Worm (Caenorhabditis elegans) whole organism, L4 larva: Measurements from ENCODE around the gene ZC196.9.
A peak's percentile ranks its signal among the peaks of the same experiment; 100 is the strongest.

Experiments used
- F10B5.3 ChIP-seq: sonication (generic microtip); optimal IDR thresholded peaks from 2 replicates; lab custom pipeline; 2016; ENCODE audit warnings: mild to moderate bottlenecking, missing genetic modification characterization, missing compliant biosample characterization
- F44E2.7 ChIP-seq: fragments of 200-800 bp; sonication (Bioruptor generic); IDR thresholded peaks from 2 replicates; pipeline ENCODE4 v2.1.2; 2022; ENCODE audit warnings: missing genetic modification characterization, missing compliant biosample characterization
- R02D3.7 ChIP-seq: fragments of 150-350 bp; sonication (generic microtip); optimal IDR thresholded peaks from 3 replicates; lab custom pipeline; 2014; ENCODE audit warnings: missing biosample characterization, missing genetic modification characterization
- T20F7.1 ChIP-seq: fragments of 200-800 bp; sonication (Bioruptor generic); optimal IDR thresholded peaks from 2 replicates; lab custom pipeline; 2018; ENCODE audit warnings: mild to moderate bottlenecking, missing genetic modification characterization, missing compliant biosample characterization
- Y5F2A.4 ChIP-seq: fragments of 200-800 bp; sonication (Bioruptor generic); optimal IDR thresholded peaks from 2 replicates; lab custom pipeline; 2018; ENCODE audit warnings: mild to moderate bottlenecking, missing genetic modification characterization, missing compliant biosample characterization
- Y75B8A.6 ChIP-seq: fragments of 200-800 bp; sonication (Bioruptor generic); IDR thresholded peaks from 2 replicates; pipeline ENCODE4 v1.3.6; 2022; ENCODE audit warnings: missing genetic modification reagents, missing genetic modification characterization, missing compliant biosample characterization
- aha-1 ChIP-seq: fragments of 150-350 bp; peaks from one replicate; lab custom pipeline; 2014; ENCODE audit warnings: missing biosample characterization, missing genetic modification characterization
- ama-1 ChIP-seq: fragments of 150-350 bp; optimal IDR thresholded peaks from 2 replicates; lab custom pipeline; 2014; ENCODE audit warnings: inconsistent platforms, mixed read lengths
- attf-4 ChIP-seq: sonication (generic microtip); optimal IDR thresholded peaks from 3 replicates; lab custom pipeline; 2017; ENCODE audit warnings: missing biosample characterization, missing genetic modification characterization
- ceh-28 ChIP-seq: fragments of 150-350 bp; optimal IDR thresholded peaks from 2 replicates; lab custom pipeline; 2014; ENCODE audit warnings: missing biosample characterization, missing genetic modification reagents, missing genetic modification characterization
- ceh-32 ChIP-seq: sonication (generic microtip); optimal IDR thresholded peaks from 2 replicates; lab custom pipeline; 2016; ENCODE audit warnings: mild to moderate bottlenecking, missing genetic modification characterization, missing compliant biosample characterization; ENCODE audit not compliant: poor library complexity
- ces-1 ChIP-seq: fragments of 150-350 bp; sonication (generic microtip); optimal IDR thresholded peaks from 4 replicates; lab custom pipeline; 2014; ENCODE audit warnings: missing biosample characterization, missing genetic modification reagents, missing genetic modification characterization
- cey-2 ChIP-seq: sonication (generic microtip); optimal IDR thresholded peaks from 3 replicates; lab custom pipeline; 2017; ENCODE audit warnings: missing genetic modification characterization, mild to moderate bottlenecking, missing compliant biosample characterization, antibody characterized with exemption, borderline replicate concordance; ENCODE audit not compliant: insufficient read depth
- ctbp-1 ChIP-seq: fragments of 200-800 bp; sonication (Bioruptor generic); IDR thresholded peaks from 2 replicates; pipeline ENCODE4 v1.3.6; 2022; ENCODE audit warnings: missing genetic modification reagents, missing genetic modification characterization, missing compliant biosample characterization
- daf-12 ChIP-seq: fragments of 150-350 bp; optimal IDR thresholded peaks from 2 replicates; lab custom pipeline; 2014; ENCODE audit warnings: missing biosample characterization, missing genetic modification reagents, missing genetic modification characterization
- daf-16 ChIP-seq, 3 experiments: sonication (generic microtip); optimal IDR thresholded peaks; 2 replicates each; lab custom pipeline; 2016 to 2017; ENCODE audit warnings: missing genetic modification characterization in 3 of 3, missing genetic modification reagents in 3 of 3, mild to moderate bottlenecking in 2 of 3, missing compliant biosample characterization in 2 of 3, missing biosample characterization in 1 of 3, moderate library complexity in 1 of 3
- dmd-6 ChIP-seq: fragments of 200-800 bp; sonication (Bioruptor generic); IDR thresholded peaks from 2 replicates; pipeline ENCODE4 v1.3.6; 2022; ENCODE audit warnings: missing genetic modification reagents, missing genetic modification characterization, missing compliant biosample characterization
- dmd-9 ChIP-seq: fragments of 200-800 bp; sonication (Bioruptor generic); IDR thresholded peaks from 2 replicates; pipeline ENCODE4 v1.3.6; 2022; ENCODE audit warnings: missing genetic modification reagents, missing genetic modification characterization, missing compliant biosample characterization
- dve-1 ChIP-seq: sonication (generic microtip); optimal IDR thresholded peaks from 2 replicates; lab custom pipeline; 2017; ENCODE audit warnings: antibody characterized with exemption, mild to moderate bottlenecking, missing genetic modification characterization, missing compliant biosample characterization; ENCODE audit not compliant: insufficient read depth
- egl-27 ChIP-seq: sonication (generic microtip); optimal IDR thresholded peaks from 3 replicates; lab custom pipeline; 2017; ENCODE audit warnings: missing biosample characterization, missing genetic modification reagents, missing genetic modification characterization
- fkh-10 ChIP-seq: fragments of 150-350 bp; optimal IDR thresholded peaks from 2 replicates; lab custom pipeline; 2014; ENCODE audit warnings: missing biosample characterization, missing genetic modification reagents, missing genetic modification characterization
- fos-1 ChIP-seq: fragments of 150-350 bp; optimal IDR thresholded peaks from 2 replicates; lab custom pipeline; 2014; ENCODE audit warnings: missing biosample characterization, missing genetic modification characterization
- gei-8 ChIP-seq: fragments of 200-800 bp; sonication (Bioruptor generic); optimal IDR thresholded peaks from 2 replicates; lab custom pipeline; 2018; ENCODE audit warnings: mild to moderate bottlenecking, missing genetic modification characterization, missing compliant biosample characterization
- hlh-11 ChIP-seq: fragments of 200-800 bp; sonication (Bioruptor generic); optimal IDR thresholded peaks from 2 replicates; lab custom pipeline; 2018; ENCODE audit warnings: mild to moderate bottlenecking, missing genetic modification characterization, missing compliant biosample characterization
- hlh-30 ChIP-seq: sonication (generic microtip); optimal IDR thresholded peaks from 2 replicates; lab custom pipeline; 2017; ENCODE audit warnings: antibody characterized with exemption, mild to moderate bottlenecking, missing genetic modification characterization, missing compliant biosample characterization; ENCODE audit not compliant: insufficient read depth
- lin-1 ChIP-seq: fragments of 200-800 bp; sonication (Bioruptor generic); IDR thresholded peaks from 2 replicates; pipeline ENCODE4 v1.3.6; 2022; ENCODE audit warnings: missing genetic modification reagents, missing genetic modification characterization, missing compliant biosample characterization
- lin-38 ChIP-seq: fragments of 200-800 bp; sonication (Bioruptor generic); IDR thresholded peaks from 2 replicates; pipeline ENCODE4 v1.3.6; 2022; ENCODE audit warnings: missing genetic modification reagents, missing genetic modification characterization, missing compliant biosample characterization
- lir-3 ChIP-seq: sonication (generic microtip); optimal IDR thresholded peaks from 2 replicates; lab custom pipeline; 2016; ENCODE audit warnings: mild to moderate bottlenecking, missing genetic modification characterization, missing compliant biosample characterization
- mdl-1 ChIP-seq, 2 experiments: fragments of 150-350 bp in 1 of 2; sonication (generic microtip) in 1 of 2; optimal IDR thresholded peaks; 2 replicates each; lab custom pipeline; 2014 to 2017; ENCODE audit warnings: missing biosample characterization in 2 of 2, missing genetic modification characterization in 2 of 2
- mxl-3 ChIP-seq: fragments of 200-800 bp; sonication (Bioruptor generic); optimal IDR thresholded peaks from 2 replicates; lab custom pipeline; 2018; ENCODE audit warnings: mild to moderate bottlenecking, missing genetic modification characterization, missing compliant biosample characterization
- nhr-10 ChIP-seq: fragments of 150-350 bp; optimal IDR thresholded peaks from 2 replicates; lab custom pipeline; 2014; ENCODE audit warnings: missing biosample characterization, missing genetic modification characterization
- nhr-102 ChIP-seq: sonication (generic microtip); optimal IDR thresholded peaks from 2 replicates; lab custom pipeline; 2016; ENCODE audit warnings: mild to moderate bottlenecking, missing genetic modification characterization, moderate library complexity, missing compliant biosample characterization
- nhr-11 ChIP-seq: fragments of 150-350 bp; optimal IDR thresholded peaks from 2 replicates; lab custom pipeline; 2014; ENCODE audit warnings: missing biosample characterization, missing genetic modification characterization
- nhr-111 ChIP-seq: fragments of 200-800 bp; sonication (Bioruptor generic); optimal IDR thresholded peaks from 2 replicates; lab custom pipeline; 2018; ENCODE audit warnings: mild to moderate bottlenecking, missing genetic modification characterization, missing compliant biosample characterization
- nhr-28 ChIP-seq: fragments of 150-350 bp; optimal IDR thresholded peaks from 2 replicates; lab custom pipeline; 2014; ENCODE audit warnings: missing biosample characterization, missing genetic modification characterization
- nhr-42 ChIP-seq: fragments of 200-800 bp; sonication (Bioruptor generic); IDR thresholded peaks from 2 replicates; pipeline ENCODE4 v1.3.6; 2022; ENCODE audit warnings: missing genetic modification characterization, missing compliant biosample characterization
- nhr-48 ChIP-seq: sonication (generic microtip); optimal IDR thresholded peaks from 2 replicates; lab custom pipeline; 2016; ENCODE audit warnings: mild to moderate bottlenecking, missing genetic modification characterization, missing compliant biosample characterization
- nhr-6 ChIP-seq: fragments of 150-350 bp; optimal IDR thresholded peaks from 2 replicates; lab custom pipeline; 2014; ENCODE audit warnings: missing biosample characterization, missing genetic modification characterization
- nhr-77 ChIP-seq: fragments of 150-350 bp; optimal IDR thresholded peaks from 2 replicates; lab custom pipeline; 2014; ENCODE audit warnings: missing biosample characterization, missing genetic modification characterization
- pha-4 ChIP-seq, 2 experiments: fragments of 150-350 bp in 1 of 2; fragments of 200-800 bp in 1 of 2; sonication (Bioruptor generic) in 1 of 2; IDR thresholded peaks in 1 of 2; optimal IDR thresholded peaks in 1 of 2; 2 replicates each; pipeline versions ENCODE4 v1.3.6 to Lab custom; 2014 to 2022; ENCODE audit warnings: missing genetic modification characterization in 2 of 2, missing genetic modification reagents in 2 of 2, missing biosample characterization in 1 of 2, missing compliant biosample characterization in 1 of 2
- pqm-1 ChIP-seq: sonication (generic microtip); optimal IDR thresholded peaks from 2 replicates; lab custom pipeline; 2017; ENCODE audit warnings: missing biosample characterization, missing genetic modification characterization
- sdz-12 ChIP-seq: fragments of 200-800 bp; sonication (Bioruptor generic); optimal IDR thresholded peaks from 2 replicates; lab custom pipeline; 2018; ENCODE audit warnings: mild to moderate bottlenecking, missing genetic modification characterization, missing compliant biosample characterization
- spr-3 ChIP-seq: fragments of 200-800 bp; sonication (Bioruptor generic); optimal IDR thresholded peaks from 2 replicates; lab custom pipeline; 2018; ENCODE audit warnings: mild to moderate bottlenecking, missing genetic modification characterization, missing compliant biosample characterization
- unc-39 ChIP-seq: sonication (generic microtip); optimal IDR thresholded peaks from 2 replicates; lab custom pipeline; 2017; ENCODE audit warnings: missing biosample characterization, missing genetic modification characterization
- unc-62 ChIP-seq, 3 experiments: fragments of 150-350 bp in 1 of 3; sonication (generic microtip); optimal IDR thresholded peaks in 2 of 3; peaks in 1 of 3; 1 replicate in 1 of 3; 2 replicates in 2 of 3; lab custom pipeline; 2014 to 2017; ENCODE audit warnings: missing biosample characterization in 3 of 3, missing genetic modification characterization in 3 of 3, missing genetic modification reagents in 3 of 3, missing genotype in 1 of 3
- zip-2 ChIP-seq: fragments of 150-350 bp; optimal IDR thresholded peaks from 2 replicates; lab custom pipeline; 2014; ENCODE audit warnings: missing biosample characterization, missing genetic modification characterization
- ztf-7 ChIP-seq: fragments of 150-350 bp; optimal IDR thresholded peaks from 2 replicates; lab custom pipeline; 2014; ENCODE audit warnings: missing biosample characterization, missing genetic modification characterization

ZC196.9 gene

ce11 chrV:8769154-8769553 is 42.2 kb upstream of the ZC196.9 start (continued):
- TF ChIP-seq nhr-102 (tag; lab: Kevin White, UChicago) (peak; percentile 54), pha-4 (GFP tag; IDR thresholded peaks at IDR 0.05; lab: Robert Waterston, UW) (no peak), pha-4 (tag; optimal IDR thresholded peaks at IDR 0.05; lab: Kevin White, UChicago) (no peak), ctbp-1 (GFP tag; lab: Robert Waterston, UW) (no peak), unc-39 (tag; lab: Kevin White, UChicago) (no peak), nhr-77 (tag; lab: Kevin White, UChicago) (peak; percentile 76), ceh-32 (tag; lab: Kevin White, UChicago) (no peak), ztf-7 (tag; lab: Kevin White, UChicago) (no peak), fkh-10 (GFP tag; lab: Kevin White, UChicago) (no peak), lir-3 (tag; lab: Kevin White, UChicago) (no peak), nhr-11 (tag; lab: Kevin White, UChicago) (no peak), Y5F2A.4 (GFP tag; lab: Kevin White, UChicago) (no peak), fos-1 (tag; lab: Kevin White, UChicago) (no peak), Y75B8A.6 (GFP tag; lab: Robert Waterston, UW) (no peak), lin-1 (GFP tag; lab: Robert Waterston, UW) (peak; percentile 88), zip-2 (tag; lab: Kevin White, UChicago) (no peak), unc-62 (GFP tag; optimal IDR thresholded peaks at IDR 0.05 in 1 of 2; lab: Kevin White, UChicago) (no peak), unc-62 (tag; optimal IDR thresholded peaks at IDR 0.05; lab: Kevin White, UChicago) (no peak), egl-27 (tag; lab: Kevin White, UChicago) (no peak), nhr-10 (tag; lab: Kevin White, UChicago) (no peak), sdz-12 (GFP tag; lab: Kevin White, UChicago) (no peak)

- TF ChIP-seq F44E2.7 (GFP tag; lab: Robert Waterston, UW) = no peak
- TF ChIP-seq T20F7.1 (GFP tag; lab: Kevin White, UChicago) = peak; percentile 29
- peak; percentile 70 for TF ChIP-seq cey-2
- no peak for TF ChIP-seq spr-3 (GFP tag; lab: Kevin White, UChicago)
- TF ChIP-seq ama-1 = no peak
- TF ChIP-seq dmd-9 (GFP tag; lab: Robert Waterston, UW) = no peak
- TF ChIP-seq ceh-28 = no peak
- 0 out of 2 replicates have a peak, but pooled peaks have one; percentile 49 for TF ChIP-seq nhr-42 (GFP tag; lab: Robert Waterston, UW)
- peak; percentile 17 for TF ChIP-seq gei-8 (GFP tag; lab: Kevin White, UChicago)
- TF ChIP-seq pha-4 (GFP tag; IDR thresholded peaks at IDR 0.05; lab: Robert Waterston, UW) = peak; percentile 59; the same call in 1 of the 2 replicates
- no peak for TF ChIP-seq pha-4 (tag; optimal IDR thresholded peaks at IDR 0.05; lab: Kevin White, UChicago)
- TF ChIP-seq mxl-3 = peak; percentile 7
- TF ChIP-seq dmd-6 (GFP tag; lab: Robert Waterston, UW) = peak; percentile 99
- peak in 1 of 2 experiments; percentile 93 for TF ChIP-seq daf-16 (GFP tag; optimal IDR thresholded peaks at IDR 0.05; lab: Kevin White, UChicago)
- TF ChIP-seq daf-16 (tag; optimal IDR thresholded peaks at IDR 0.05; lab: Kevin White, UChicago) = peak; percentile 98
- peak; percentile 51 for TF ChIP-seq hlh-30
- TF ChIP-seq lin-38 (GFP tag; lab: Robert Waterston, UW) = no peak
- no peak for TF ChIP-seq sdz-12 (GFP tag; lab: Kevin White, UChicago)
- peak; percentile 85 for TF ChIP-seq nhr-102 (tag; lab: Kevin White, UChicago)
- no peak for TF ChIP-seq F10B5.3 (tag; lab: Kevin White, UChicago)
- peak; percentile 93 for TF ChIP-seq dve-1
- peak; percentile 65 for TF ChIP-seq nhr-6 (tag; lab: Kevin White, UChicago)
- no peak for TF ChIP-seq attf-4 (tag; lab: Kevin White, UChicago)
- no peak for TF ChIP-seq R02D3.7 (tag; lab: Kevin White, UChicago)
- TF ChIP-seq hlh-11 = peak; percentile 94
- TF ChIP-seq nhr-111 (GFP tag; lab: Kevin White, UChicago) = no peak
- TF ChIP-seq nhr-48 (tag; lab: Kevin White, UChicago) = peak; percentile 55
- peak; percentile 13 to 25 for TF ChIP-seq unc-62 (GFP tag; optimal IDR thresholded peaks at IDR 0.05 in 1 of 2; lab: Kevin White, UChicago)
- no peak for TF ChIP-seq unc-62 (tag; optimal IDR thresholded peaks at IDR 0.05; lab: Kevin White, UChicago)
- TF ChIP-seq ces-1 (GFP tag; lab: Kevin White, UChicago) = no peak
- no peak for TF ChIP-seq daf-12 (tag; lab: Kevin White, UChicago)
- TF ChIP-seq nhr-28 (tag; lab: Kevin White, UChicago) = peak; percentile 95
- TF ChIP-seq aha-1 (tag; lab: Kevin White, UChicago) = peak; percentile 35
- peak; percentile 100 for TF ChIP-seq pqm-1 (tag; lab: Kevin White, UChicago)
- peak in 1 of 2 experiments; percentile 3 for TF ChIP-seq mdl-1 (tag; optimal IDR thresholded peaks at IDR 0.05; lab: Kevin White, UChicago)
Measured at ce11 chrV:8768481-8768959, 41.5 kb upstream of the ZC196.9 start, which contains the start of gene B0507.3. Gene B0507.3 (plus strand): TSS chrV:8768909.
